Worm (Caenorhabditis elegans): ENCODE results near the gene K02C4.3.

ce11 chrII:8037246-8037645, 49.4 kb downstream of the K02C4.3 start, which contains the start of gene arp-6:
- TF ChIP-seq lin-15B (tag; optimal IDR thresholded peaks at IDR 0.05) (no peak), pha-4 (tag; optimal IDR thresholded peaks at IDR 0.05) (no peak), ceh-82 (tag; optimal IDR thresholded peaks at IDR 0.05) (no peak), daf-12 (tag; optimal IDR thresholded peaks at IDR 0.05) (no peak), nhr-237 (tag; optimal IDR thresholded peaks at IDR 0.05) (no peak)

Data from whole organism, L3 larva.